Fruit fly (Drosophila melanogaster) whole organism, pupa: ENCODE measurements around the gene CG11893.

ENCODE experiments used
- CG10348 ChIP-seq: fragments of 200-800 bp; sonication (Bioruptor generic); IDR thresholded peaks from 2 replicates; pipeline ENCODE4 v1.3.6; 2022; ENCODE audit warnings: missing biosample characterization, missing genetic modification characterization
- CG12605 ChIP-seq: fragments of 200-800 bp; sonication (Bioruptor generic); IDR thresholded peaks from 2 replicates; pipeline ENCODE4 v1.3.6; 2022; ENCODE audit warnings: missing biosample characterization, missing genetic modification characterization
- CG13204 ChIP-seq: fragments of 200-800 bp; sonication (Bioruptor generic); optimal IDR thresholded peaks from 2 replicates; lab custom pipeline; 2018; ENCODE audit warnings: missing biosample characterization, mild to moderate bottlenecking, missing genetic modification characterization, moderate library complexity
- CG14655 ChIP-seq: fragments of 200-800 bp; sonication (Bioruptor generic); optimal IDR thresholded peaks from 3 replicates; lab custom pipeline; 2017; ENCODE audit warnings: mild to moderate bottlenecking, missing biosample characterization, missing genetic modification reagents, missing genetic modification characterization
- CG15710 ChIP-seq: fragments of 200-800 bp; sonication (Bioruptor generic); optimal IDR thresholded peaks from 2 replicates; lab custom pipeline; 2018; ENCODE audit warnings: missing biosample characterization, mild to moderate bottlenecking, missing genetic modification characterization, moderate library complexity
- CG17806 ChIP-seq: fragments of 200-800 bp; sonication (Bioruptor generic); optimal IDR thresholded peaks from 2 replicates; lab custom pipeline; 2018; ENCODE audit warnings: missing biosample characterization, mild to moderate bottlenecking, missing genetic modification characterization, moderate library complexity
- CG32121 ChIP-seq: fragments of 200-800 bp; sonication (Bioruptor generic); IDR thresholded peaks from 2 replicates; pipeline ENCODE4 v1.3.6; 2022; ENCODE audit warnings: missing biosample characterization, missing genetic modification characterization
- CG34367 ChIP-seq: fragments of 200-800 bp; sonication (Bioruptor generic); optimal IDR thresholded peaks from 2 replicates; lab custom pipeline; 2018; ENCODE audit warnings: missing biosample characterization, mild to moderate bottlenecking, missing genetic modification characterization
- CG4496 ChIP-seq: fragments of 200-800 bp; sonication (Bioruptor generic); IDR thresholded peaks from 3 replicates; pipeline ENCODE4 v1.3.6; 2022; ENCODE audit warnings: missing biosample characterization, missing genetic modification characterization
- CG8159 ChIP-seq: fragments of 200-800 bp; sonication (Bioruptor generic); optimal IDR thresholded peaks from 3 replicates; lab custom pipeline; 2018; ENCODE audit warnings: missing biosample characterization, mild to moderate bottlenecking, missing genetic modification characterization, moderate library complexity
- CG8301 ChIP-seq: fragments of 200-800 bp; sonication (Bioruptor generic); optimal IDR thresholded peaks from 2 replicates; lab custom pipeline; 2018; ENCODE audit warnings: missing biosample characterization, mild to moderate bottlenecking, missing genetic modification characterization
- CG9948 ChIP-seq: fragments of 200-800 bp; sonication (Bioruptor generic); optimal IDR thresholded peaks from 2 replicates; lab custom pipeline; 2018; ENCODE audit warnings: missing biosample characterization, mild to moderate bottlenecking, missing genetic modification characterization, moderate library complexity
- D1 ChIP-seq: fragments of 200-800 bp; sonication (Bioruptor generic); optimal IDR thresholded peaks from 2 replicates; lab custom pipeline; 2018; ENCODE audit warnings: missing biosample characterization, mild to moderate bottlenecking, missing genetic modification characterization, moderate library complexity
- EcR ChIP-seq: fragments of 200-800 bp; sonication (Bioruptor generic); optimal IDR thresholded peaks from 3 replicates; lab custom pipeline; 2019; ENCODE audit warnings: missing biosample characterization, missing genetic modification characterization, mild to moderate bottlenecking, moderate library complexity, missing genetic modification reagents
- Ets98B ChIP-seq: fragments of 200-800 bp; sonication (Bioruptor generic); IDR thresholded peaks from 2 replicates; pipeline ENCODE4 v1.3.6; 2022; ENCODE audit warnings: missing biosample characterization, missing genetic modification characterization
- Pif1A ChIP-seq: fragments of 200-800 bp; sonication (Bioruptor generic); optimal IDR thresholded peaks from 3 replicates; lab custom pipeline; 2016; ENCODE audit warnings: missing biosample characterization, missing genetic modification characterization
- Pif1B ChIP-seq: fragments of 200-800 bp; sonication (Bioruptor generic); optimal IDR thresholded peaks from 3 replicates; lab custom pipeline; 2016; ENCODE audit warnings: missing biosample characterization, missing genetic modification characterization
- Snoo ChIP-seq: fragments of 200-800 bp; sonication (Bioruptor generic); optimal IDR thresholded peaks from 3 replicates; lab custom pipeline; 2017; ENCODE audit warnings: missing biosample characterization, mild to moderate bottlenecking, missing genetic modification characterization, inconsistent platforms
- fd96Ca ChIP-seq: fragments of 200-800 bp; sonication (Bioruptor generic); IDR thresholded peaks from 3 replicates; pipeline ENCODE4 v1.3.6; 2022; ENCODE audit warnings: missing biosample characterization, missing genetic modification characterization
- gl ChIP-seq: fragments of 200-800 bp; sonication (Bioruptor generic); optimal IDR thresholded peaks from 2 replicates; lab custom pipeline; 2018; ENCODE audit warnings: missing biosample characterization, mild to moderate bottlenecking, missing genetic modification characterization
- rn ChIP-seq: fragments of 200-800 bp; sonication (Bioruptor generic); IDR thresholded peaks from 2 replicates; pipeline ENCODE4 v1.3.6; 2022; ENCODE audit warnings: missing biosample characterization, missing genetic modification characterization

Gene CG11893

dm6 chr3R:25300575-25300974, 10.9 kb downstream of the CG11893 start, which contains the start of gene CG13659:
Gene CG13659, plus strand, starts transcription at chr3R:25300891.
- TF ChIP-seq EcR (GFP tag; lab: Kevin White, UChicago) (no peak), CG10348 (no peak), CG17806 (tag; lab: Kevin White, UChicago) (no peak), CG32121 (GFP tag; lab: Robert Waterston, UW) (no peak)

- TF ChIP-seq Pif1A (GFP tag; lab: Kevin White, UChicago) (no peak), CG8301 (tag; lab: Kevin White, UChicago) (no peak), CG4496 (GFP tag; lab: Robert Waterston, UW) (no peak), D1 (tag; lab: Kevin White, UChicago) (no peak), Ets98B (no peak), CG12605 (GFP tag; lab: Robert Waterston, UW) (no peak), fd96Ca (no peak)
Observed at dm6 chr3R:25302239-25302638, 12.6 kb downstream of the CG11893 start, which contains the start of gene CG31370. Gene CG31370, plus strand, starts transcription at chr3R:25302464.

- TF ChIP-seq CG32121 (GFP tag; lab: Robert Waterston, UW) (no peak), EcR (GFP tag; lab: Kevin White, UChicago) (peak; percentile 74)
- TF ChIP-seq, all 21 proteins: peak for 1
Observed at dm6 chr3R:25303857-25304440, 14.3 kb downstream of the CG11893 start, which contains the start of gene CG31436. Gene CG31436, plus strand, starts transcription at chr3R:25304137.

dm6 chr3R:25305822-25306544, 16.3 kb downstream of the CG11893 start:
- TF ChIP-seq CG9948 (tag; lab: Kevin White, UChicago): no peak
- TF ChIP-seq CG8301 (tag; lab: Kevin White, UChicago): no peak
- TF ChIP-seq EcR (GFP tag; lab: Kevin White, UChicago): no peak
- TF ChIP-seq rn (GFP tag; lab: Robert Waterston, UW): no peak
- TF ChIP-seq gl (tag; lab: Kevin White, UChicago): no peak
- no peak for TF ChIP-seq D1 (tag; lab: Kevin White, UChicago)
- TF ChIP-seq Pif1B (GFP tag; lab: Kevin White, UChicago): no peak
- TF ChIP-seq, all 21 proteins: peak for 0

dm6 chr3R:25308228-25308627, 18.5 kb downstream of the CG11893 start, which contains the start of gene CG10550:
Gene CG10550, minus strand, starts transcription at chr3R:25308391.
- TF ChIP-seq CG4496 (GFP tag; lab: Robert Waterston, UW) (no peak), CG8301 (tag; lab: Kevin White, UChicago) (no peak), CG15710 (tag; lab: Kevin White, UChicago) (no peak), CG13204 (GFP tag; lab: Kevin White, UChicago) (no peak), CG10348 (no peak), Snoo (tag; lab: Kevin White, UChicago) (no peak), CG14655 (GFP tag; lab: Kevin White, UChicago) (no peak), fd96Ca (no peak), Ets98B (no peak)
- TF ChIP-seq, all 21 proteins: peak for 0

dm6 chr3R:25309175-25309574, 19.5 kb downstream of the CG11893 start:
- no peak for TF ChIP-seq Pif1A (GFP tag; lab: Kevin White, UChicago)
- TF ChIP-seq CG13204 (GFP tag; lab: Kevin White, UChicago): no peak
- no peak for TF ChIP-seq CG32121 (GFP tag; lab: Robert Waterston, UW)
- TF ChIP-seq D1 (tag; lab: Kevin White, UChicago): no peak
- no peak for TF ChIP-seq CG14655 (GFP tag; lab: Kevin White, UChicago)
- no peak for TF ChIP-seq rn (GFP tag; lab: Robert Waterston, UW)
- no peak for TF ChIP-seq CG10348
- no peak for TF ChIP-seq CG17806 (tag; lab: Kevin White, UChicago)
- no peak for TF ChIP-seq CG8159 (tag; lab: Kevin White, UChicago)
- TF ChIP-seq Snoo (tag; lab: Kevin White, UChicago): no peak
- no peak for TF ChIP-seq EcR (GFP tag; lab: Kevin White, UChicago)
- no peak for TF ChIP-seq CG34367
- TF ChIP-seq, all 21 proteins: peak for 0

dm6 chr3R:25310843-25311242, 21.2 kb downstream of the CG11893 start, which contains the start of gene CG31099:
Gene CG31099, minus strand, starts transcription at chr3R:25310943.
- TF ChIP-seq fd96Ca: no peak
- TF ChIP-seq CG9948 (tag; lab: Kevin White, UChicago): no peak
- no peak for TF ChIP-seq CG4496 (GFP tag; lab: Robert Waterston, UW)
